Fruit fly (Drosophila melanogaster) whole organism, embryonic: ENCODE measurements around the gene IntS10.

Source experiments
- C15 ChIP-seq: fragments of 200-800 bp; sonication (Bioruptor generic); IDR thresholded peaks from 3 replicates; pipeline ENCODE4 v1.3.6; 2022; ENCODE audit warnings: missing biosample characterization, missing genetic modification characterization
- CG12299 ChIP-seq: fragments of 200-800 bp; sonication (Bioruptor generic); optimal IDR thresholded peaks from 2 replicates; lab custom pipeline; 2018; ENCODE audit warnings: missing biosample characterization, mild to moderate bottlenecking, missing genetic modification characterization
- CG12391 ChIP-seq: fragments of 200-800 bp; sonication (Bioruptor generic); optimal IDR thresholded peaks from 3 replicates; lab custom pipeline; 2018; ENCODE audit warnings: missing biosample characterization, mild to moderate bottlenecking, missing genetic modification characterization, moderate library complexity
- CG14014 ChIP-seq: fragments of 200-800 bp; sonication (Bioruptor generic); IDR thresholded peaks from 2 replicates; pipeline ENCODE4 v1.3.6; 2022; ENCODE audit warnings: missing biosample characterization, missing genetic modification characterization
- CG14441 ChIP-seq: fragments of 200-800 bp; sonication (Bioruptor generic); IDR thresholded peaks from 2 replicates; pipeline ENCODE4 v1.3.6; 2022; ENCODE audit warnings: missing biosample characterization, missing genetic modification characterization
- CG14667 ChIP-seq: fragments of 200-800 bp; sonication (Bioruptor generic); IDR thresholded peaks from 2 replicates; pipeline ENCODE4 v1.3.6; 2022; ENCODE audit warnings: missing biosample characterization, missing genetic modification characterization
- CG18599 ChIP-seq: fragments of 200-800 bp; sonication (Bioruptor generic); optimal IDR thresholded peaks from 3 replicates; lab custom pipeline; 2017; ENCODE audit warnings: missing biosample characterization, missing genetic modification characterization, mild to moderate bottlenecking, moderate library complexity, missing genetic modification reagents
- CG2116 ChIP-seq: fragments of 200-800 bp; sonication (Bioruptor generic); optimal IDR thresholded peaks from 3 replicates; lab custom pipeline; 2018; ENCODE audit warnings: missing biosample characterization, mild to moderate bottlenecking, missing genetic modification characterization
- CG2129 ChIP-seq: fragments of 200-800 bp; sonication (Bioruptor generic); IDR thresholded peaks from 2 replicates; pipeline ENCODE4 v1.3.6; 2022; ENCODE audit warnings: missing biosample characterization, missing genetic modification characterization; ENCODE audit not compliant: partially characterized antibody
- CG3065 ChIP-seq: fragments of 200-800 bp; sonication (Bioruptor generic); optimal IDR thresholded peaks from 2 replicates; lab custom pipeline; 2016; ENCODE audit warnings: missing biosample characterization, missing genetic modification characterization
- CG3163 ChIP-seq: fragments of 200-800 bp; sonication (Bioruptor generic); optimal IDR thresholded peaks from 3 replicates; lab custom pipeline; 2016; ENCODE audit warnings: missing biosample characterization, missing genetic modification characterization
- CG33213 ChIP-seq: fragments of 200-800 bp; sonication (Bioruptor generic); optimal IDR thresholded peaks from 3 replicates; lab custom pipeline; 2016; ENCODE audit warnings: missing biosample characterization, missing genetic modification characterization
- CG34422 ChIP-seq: fragments of 200-800 bp; sonication (Bioruptor generic); IDR thresholded peaks from 3 replicates; pipeline ENCODE4 v1.3.6; 2022; ENCODE audit warnings: missing biosample characterization, missing genetic modification characterization
- CG6175 ChIP-seq: fragments of 200-800 bp; sonication (Bioruptor generic); IDR thresholded peaks from 3 replicates; pipeline ENCODE4 v1.3.6; 2022; ENCODE audit warnings: missing biosample characterization, missing genetic modification characterization
- CG6854 ChIP-seq: fragments of 200-800 bp; sonication (Bioruptor generic); optimal IDR thresholded peaks from 3 replicates; lab custom pipeline; 2017; ENCODE audit warnings: missing biosample characterization, mild to moderate bottlenecking, missing genetic modification characterization
- CG8281 ChIP-seq: fragments of 200-800 bp; sonication (Bioruptor generic); optimal IDR thresholded peaks from 2 replicates; lab custom pipeline; 2018; ENCODE audit warnings: missing biosample characterization, mild to moderate bottlenecking, missing genetic modification characterization, moderate library complexity
- Chrac-16 ChIP-seq: fragments of 200-800 bp; sonication (Bioruptor generic); optimal IDR thresholded peaks from 3 replicates; lab custom pipeline; 2016; ENCODE audit warnings: missing biosample characterization, missing genetic modification characterization
- D ChIP-seq, 2 experiments: fragments of 200-800 bp in 1 of 2; fragments of >200 bp in 1 of 2; sonication (Bioruptor generic) in 1 of 2; optimal IDR thresholded peaks; 2 replicates in 1 of 2; 3 replicates in 1 of 2; lab custom pipeline; 2017; ENCODE audit warnings: mild to moderate bottlenecking in 1 of 2, missing biosample characterization in 1 of 2, missing genetic modification characterization in 1 of 2, missing genetic modification reagents in 1 of 2
- Deaf1 ChIP-seq: fragments of 200-800 bp; optimal IDR thresholded peaks from 3 replicates; lab custom pipeline; 2019; ENCODE audit warnings: missing biosample characterization, mild to moderate bottlenecking, missing genetic modification characterization, moderate library complexity
- Fer1 ChIP-seq: fragments of 200-800 bp; sonication (Bioruptor generic); optimal IDR thresholded peaks from 2 replicates; lab custom pipeline; 2017; ENCODE audit warnings: missing biosample characterization, mild to moderate bottlenecking, missing genetic modification characterization
- Gsc ChIP-seq: fragments of 200-800 bp; sonication (Bioruptor generic); IDR thresholded peaks from 2 replicates; pipeline ENCODE4 v1.3.6; 2022; ENCODE audit warnings: missing biosample characterization, missing genetic modification characterization
- Gug ChIP-seq: fragments of 200-800 bp; sonication (Bioruptor generic); IDR thresholded peaks from 4 replicates; pipeline ENCODE4 v1.3.6; 2022; ENCODE audit warnings: missing biosample characterization, missing genetic modification characterization
- HLH54F ChIP-seq: fragments of 200-800 bp; sonication (Bioruptor generic); optimal IDR thresholded peaks from 3 replicates; lab custom pipeline; 2016; ENCODE audit warnings: missing biosample characterization, missing genetic modification characterization
- MESR4 ChIP-seq: fragments of 200-800 bp; sonication (Bioruptor generic); optimal IDR thresholded peaks from 2 replicates; lab custom pipeline; 2018; ENCODE audit warnings: missing biosample characterization, mild to moderate bottlenecking, missing genetic modification characterization, moderate library complexity
- Mrtf ChIP-seq: fragments of 200-800 bp; sonication (Bioruptor generic); IDR thresholded peaks from 3 replicates; pipeline ENCODE4 v1.3.6; 2022; ENCODE audit warnings: missing biosample characterization, missing genetic modification characterization
- NC2β ChIP-seq: fragments of 200-800 bp; sonication (Bioruptor generic); optimal IDR thresholded peaks from 2 replicates; lab custom pipeline; 2016; ENCODE audit warnings: missing biosample characterization, missing genetic modification characterization
- Neu2 ChIP-seq: fragments of 200-800 bp; sonication (Bioruptor generic); optimal IDR thresholded peaks from 3 replicates; lab custom pipeline; 2016; ENCODE audit warnings: missing biosample characterization, missing genetic modification characterization, borderline replicate concordance
- NfI ChIP-seq: fragments of 200-800 bp; sonication (Bioruptor generic); optimal IDR thresholded peaks from 3 replicates; lab custom pipeline; 2018; ENCODE audit warnings: missing biosample characterization, mild to moderate bottlenecking, missing genetic modification characterization, moderate library complexity
- Pdp1 ChIP-seq, 2 experiments: fragments of 200-800 bp; sonication (Bioruptor generic); optimal IDR thresholded peaks; 3 replicates each; lab custom pipeline; 2016; ENCODE audit warnings: missing biosample characterization in 2 of 2, missing genetic modification characterization in 2 of 2, mild to moderate bottlenecking in 1 of 2, moderate library complexity in 1 of 2
- Side ChIP-seq: fragments of 200-800 bp; sonication (Bioruptor generic); optimal IDR thresholded peaks from 2 replicates; lab custom pipeline; 2016; ENCODE audit warnings: missing biosample characterization, missing genetic modification characterization
- Trl ChIP-seq, 3 experiments: fragments of >200 bp in 2 of 3; fragments of 200-800 bp in 1 of 3; sonication (Bioruptor generic) in 1 of 3; optimal IDR thresholded peaks; 2 replicates in 1 of 3; 3 replicates in 2 of 3; lab custom pipeline; 2016 to 2017; ENCODE audit warnings: missing biosample characterization in 1 of 3, missing genetic modification characterization in 1 of 3
- Xrp1 ChIP-seq: fragments of 200-800 bp; sonication (Bioruptor generic); IDR thresholded peaks from 2 replicates; pipeline ENCODE4 v1.3.6; 2022; ENCODE audit warnings: missing biosample characterization, missing genetic modification characterization
- YL-1 ChIP-seq: fragments of 200-800 bp; sonication (Bioruptor generic); optimal IDR thresholded peaks from 3 replicates; lab custom pipeline; 2017; ENCODE audit warnings: missing biosample characterization, mild to moderate bottlenecking, missing genetic modification characterization
- ara ChIP-seq: fragments of 200-800 bp; sonication (Bioruptor generic); IDR thresholded peaks from 2 replicates; pipeline ENCODE4 v1.3.6; 2022; ENCODE audit warnings: missing biosample characterization, missing genetic modification characterization
- ash1 ChIP-seq: fragments of 200-800 bp; sonication (Bioruptor generic); optimal IDR thresholded peaks from 2 replicates; lab custom pipeline; 2018; ENCODE audit warnings: missing biosample characterization, mild to moderate bottlenecking, missing genetic modification characterization
- crp ChIP-seq, 2 experiments: fragments of 200-800 bp; sonication (Bioruptor generic); optimal IDR thresholded peaks; 2 replicates in 1 of 2; 3 replicates in 1 of 2; lab custom pipeline; 2017; ENCODE audit warnings: missing biosample characterization in 2 of 2, missing genetic modification characterization in 2 of 2, mild to moderate bottlenecking in 1 of 2, moderate library complexity in 1 of 2
- dmrt11E ChIP-seq: fragments of 200-800 bp; sonication (Bioruptor generic); optimal IDR thresholded peaks from 3 replicates; lab custom pipeline; 2018; ENCODE audit warnings: missing biosample characterization, mild to moderate bottlenecking, missing genetic modification characterization, moderate library complexity
- exex ChIP-seq: fragments of 200-800 bp; sonication (Bioruptor generic); optimal IDR thresholded peaks from 4 replicates; lab custom pipeline; 2018; ENCODE audit warnings: missing biosample characterization, mild to moderate bottlenecking, missing genetic modification characterization, moderate library complexity
- eyg ChIP-seq: fragments of 200-800 bp; sonication (Bioruptor generic); optimal IDR thresholded peaks from 3 replicates; lab custom pipeline; 2016; ENCODE audit warnings: missing biosample characterization, missing genetic modification characterization
- gcm2 ChIP-seq: fragments of 200-800 bp; sonication (Bioruptor generic); optimal IDR thresholded peaks from 2 replicates; lab custom pipeline; 2016; ENCODE audit warnings: missing biosample characterization, missing genetic modification characterization
- gfzf ChIP-seq: fragments of 200-800 bp; sonication (Bioruptor generic); optimal IDR thresholded peaks from 2 replicates; lab custom pipeline; 2016; ENCODE audit warnings: missing biosample characterization, mild to moderate bottlenecking, missing genetic modification characterization, moderate library complexity
- kah ChIP-seq: fragments of 200-800 bp; sonication (Bioruptor generic); optimal IDR thresholded peaks from 2 replicates; lab custom pipeline; 2018; ENCODE audit warnings: missing biosample characterization, mild to moderate bottlenecking, missing genetic modification characterization
- ken ChIP-seq: fragments of 200-800 bp; sonication (Bioruptor generic); IDR thresholded peaks from 3 replicates; pipeline ENCODE4 v1.3.6; 2022; ENCODE audit warnings: missing biosample characterization, missing genetic modification characterization
- maf-S ChIP-seq: fragments of 200-800 bp; sonication (Bioruptor generic); optimal IDR thresholded peaks from 2 replicates; lab custom pipeline; 2016; ENCODE audit warnings: missing biosample characterization, missing genetic modification characterization
- pfk ChIP-seq: fragments of 200-800 bp; sonication (Bioruptor generic); optimal IDR thresholded peaks from 2 replicates; lab custom pipeline; 2018; ENCODE audit warnings: missing biosample characterization, mild to moderate bottlenecking, missing genetic modification characterization, moderate library complexity
- pnt ChIP-seq: fragments of 200-800 bp; sonication (Bioruptor generic); optimal IDR thresholded peaks from 3 replicates; lab custom pipeline; 2016; ENCODE audit warnings: missing biosample characterization, missing genetic modification characterization
- slbo ChIP-seq: fragments of 200-800 bp; sonication (Bioruptor generic); IDR thresholded peaks from 2 replicates; pipeline ENCODE4 v1.3.6; 2022; ENCODE audit warnings: missing biosample characterization, missing genetic modification characterization
- sna ChIP-seq: fragments of 200-800 bp; sonication (Bioruptor generic); IDR thresholded peaks from 2 replicates; pipeline ENCODE4 v1.3.6; 2022; ENCODE audit warnings: missing biosample characterization, missing genetic modification characterization; ENCODE audit not compliant: partially characterized antibody
- ttk ChIP-seq: fragments of 200-800 bp; sonication (Bioruptor generic); IDR thresholded peaks from 2 replicates; pipeline ENCODE4 v2.1.2; 2022; ENCODE audit warnings: missing biosample characterization, missing genetic modification characterization
- zfh1 ChIP-seq: fragments of 200-800 bp; sonication (Bioruptor generic); IDR thresholded peaks from 3 replicates; pipeline ENCODE4 v1.3.6; 2022; ENCODE audit warnings: missing biosample characterization, missing genetic modification characterization

The IntS10 gene

dm6 chr3L:3824790-3825484 is 18.4 kb downstream of the IntS10 start, which contains the start of gene Rdh (continued):
- TF ChIP-seq Side (GFP tag; lab: Kevin White, UChicago) = no peak
- TF ChIP-seq ara = peak; percentile 72
- TF ChIP-seq dmrt11E (tag; lab: Kevin White, UChicago) = peak; percentile 71
- TF ChIP-seq CG3065 (GFP tag; lab: Kevin White, UChicago) = peak; percentile 15
- 0 out of 4 replicates have a peak, but pooled peaks have one; percentile 21 for TF ChIP-seq Gug (GFP tag; lab: Robert Waterston, UW)
- TF ChIP-seq CG12391 (tag; lab: Kevin White, UChicago) = peak; percentile 85
- no peak for TF ChIP-seq gfzf
- no peak for TF ChIP-seq ash1 (GFP tag; lab: Kevin White, UChicago)
- no peak for TF ChIP-seq CG33213 (GFP tag; lab: Kevin White, UChicago)
- peak; percentile 94 for TF ChIP-seq Fer1
- peak; percentile 75 for TF ChIP-seq CG12299 (tag; lab: Kevin White, UChicago)
- TF ChIP-seq CG8281 (tag; lab: Kevin White, UChicago) = peak; percentile 41
- peak; percentile 48 for TF ChIP-seq Chrac-16 (GFP tag; lab: Kevin White, UChicago)
- no peak for TF ChIP-seq Deaf1 (tag; lab: Kevin White, UChicago)
- peak; percentile 34; the same call in 2 of the 3 replicates for TF ChIP-seq CG34422 (GFP tag; lab: Robert Waterston, UW)
- peak; percentile 48 for TF ChIP-seq exex (tag; lab: Kevin White, UChicago)
- TF ChIP-seq CG14014 (GFP tag; lab: Robert Waterston, UW) = peak; percentile 64
- TF ChIP-seq pfk (GFP tag; lab: Kevin White, UChicago) = no peak
- peak; percentile 57; the same call in 1 of the 3 replicates for TF ChIP-seq ken (GFP tag; lab: Robert Waterston, UW)
- TF ChIP-seq Trl (optimal IDR thresholded peaks at IDR 0.05; lab: Kevin White, UChicago) = peak; percentile 74 to 89
- no peak for TF ChIP-seq Trl (GFP tag; optimal IDR thresholded peaks at IDR 0.05; lab: Kevin White, UChicago)
- peak; percentile 50 for TF ChIP-seq CG2116 (GFP tag; lab: Kevin White, UChicago)
- peak; percentile 61 for TF ChIP-seq CG14441
- TF ChIP-seq C15 (GFP tag; lab: Robert Waterston, UW) = no peak
- peak; percentile 34 for TF ChIP-seq HLH54F
- no peak for TF ChIP-seq gcm2
- no peak for TF ChIP-seq sna (GFP tag; lab: Robert Waterston, UW)
- peak; percentile 82 for TF ChIP-seq Xrp1 (GFP tag; lab: Robert Waterston, UW)
- peak; percentile 14 for TF ChIP-seq pnt (GFP tag; lab: Kevin White, UChicago)
- TF ChIP-seq slbo (GFP tag; lab: Robert Waterston, UW) = peak; percentile 71
- peak; percentile 10 for TF ChIP-seq CG3163 (GFP tag; lab: Kevin White, UChicago)
- TF ChIP-seq zfh1 (GFP tag; lab: Robert Waterston, UW) = no peak
- TF ChIP-seq crp (GFP tag; optimal IDR thresholded peaks at IDR 0.05; lab: Kevin White, UChicago) = peak in 1 of 2 experiments; percentile 20
- TF ChIP-seq D (optimal IDR thresholded peaks at IDR 0.05; lab: Kevin White, UChicago) = no peak
- TF ChIP-seq D (GFP tag; optimal IDR thresholded peaks at IDR 0.05; lab: Kevin White, UChicago) = peak; percentile 84
- TF ChIP-seq Neu2 (GFP tag; lab: Kevin White, UChicago) = no peak
- TF ChIP-seq CG6854 = peak; percentile 77
- TF ChIP-seq YL-1 (GFP tag; lab: Kevin White, UChicago) = peak; percentile 30
- TF ChIP-seq maf-S (GFP tag; lab: Kevin White, UChicago) = no peak
- no peak for TF ChIP-seq eyg (GFP tag; lab: Kevin White, UChicago)

- TF ChIP-seq MESR4 (GFP tag; lab: Kevin White, UChicago) = no peak
- no peak for TF ChIP-seq CG14667 (GFP tag; lab: Robert Waterston, UW)
- no peak for TF ChIP-seq ttk (GFP tag; lab: Robert Waterston, UW)
- TF ChIP-seq Gsc = no peak
- TF ChIP-seq Mrtf (GFP tag; lab: Robert Waterston, UW) = no peak
- TF ChIP-seq NfI (GFP tag; lab: Kevin White, UChicago) = no peak
- TF ChIP-seq CG6175 (GFP tag; lab: Robert Waterston, UW) = peak; percentile 59; the same call in 2 of the 3 replicates
- no peak for TF ChIP-seq NC2β (GFP tag; lab: Kevin White, UChicago)
- TF ChIP-seq kah (GFP tag; lab: Kevin White, UChicago) = no peak
- no peak for TF ChIP-seq CG2129 (GFP tag; lab: Robert Waterston, UW)
- no peak for TF ChIP-seq Pdp1 (GFP tag; optimal IDR thresholded peaks at IDR 0.05; lab: Kevin White, UChicago)
- TF ChIP-seq CG18599 (GFP tag; lab: Kevin White, UChicago) = no peak
These were observed 18.9 kb downstream of the IntS10 start for dm6 chr3L:3825485-3825813.
